Worm (Caenorhabditis elegans): ENCODE results near the gene ins-17.

DNA sequence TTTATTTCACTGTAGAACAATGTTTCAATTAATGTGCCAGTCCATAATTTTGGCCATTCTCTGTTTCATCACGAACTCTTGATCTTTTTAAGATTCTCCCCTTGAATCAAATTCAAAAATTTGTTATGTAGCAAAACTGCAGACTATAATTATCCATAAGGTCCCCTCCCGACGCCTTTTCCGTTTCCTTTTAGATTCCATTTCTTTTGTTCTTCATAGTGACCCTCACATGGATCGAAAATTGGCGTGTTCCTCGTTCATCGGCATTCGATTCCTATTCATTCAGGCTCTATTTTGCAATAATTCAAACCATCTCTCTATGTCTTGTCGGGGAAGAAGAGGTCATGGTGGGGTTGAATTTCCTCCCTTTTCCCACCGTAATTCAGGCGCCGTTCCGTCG, 32.9 kb downstream of the ins-17 start:
- no peak for TF ChIP-seq snpc-3.4 (tag; optimal IDR thresholded peaks at IDR 0.05)
- no peak for TF ChIP-seq snpc-1.1 (tag; optimal IDR thresholded peaks at IDR 0.05; ENCODE audit: insufficient read depth)

All from whole organism, young adult.